Fruit fly (Drosophila melanogaster) whole organism, embryonic: ENCODE results near the gene CG10550.

ENCODE experiments used
- Antp ChIP-seq: fragments of 200-800 bp; sonication (Bioruptor generic); optimal IDR thresholded peaks from 3 replicates; lab custom pipeline; 2016; ENCODE audit warnings: missing biosample characterization, missing genetic modification characterization
- BEAF-32 ChIP-seq: fragments of 200-800 bp; sonication (Bioruptor generic); optimal IDR thresholded peaks from 3 replicates; lab custom pipeline; 2017; ENCODE audit warnings: missing biosample characterization, missing genetic modification characterization, mild to moderate bottlenecking, moderate library complexity, missing genetic modification reagents
- Blimp-1 ChIP-seq: fragments of 200-800 bp; sonication (Bioruptor generic); optimal IDR thresholded peaks from 3 replicates; lab custom pipeline; 2018; ENCODE audit warnings: missing biosample characterization, missing genetic modification characterization, mild to moderate bottlenecking, moderate library complexity, missing genetic modification reagents
- CG10209 ChIP-seq: fragments of 200-800 bp; sonication (Bioruptor generic); optimal IDR thresholded peaks from 3 replicates; lab custom pipeline; 2017; ENCODE audit warnings: missing biosample characterization, mild to moderate bottlenecking, missing genetic modification characterization, missing genetic modification reagents
- CG10267 ChIP-seq: fragments of 200-800 bp; sonication (Bioruptor generic); optimal IDR thresholded peaks from 2 replicates; lab custom pipeline; 2018; ENCODE audit warnings: missing biosample characterization, mild to moderate bottlenecking, missing genetic modification characterization, moderate library complexity
- CG13287 ChIP-seq: fragments of 200-800 bp; sonication (Bioruptor generic); IDR thresholded peaks from 2 replicates; pipeline ENCODE4 v1.3.6; 2022; ENCODE audit warnings: missing biosample characterization, missing genetic modification characterization; ENCODE audit not compliant: partially characterized antibody
- CG17829 ChIP-seq: fragments of 200-800 bp; optimal IDR thresholded peaks from 2 replicates; lab custom pipeline; 2019; ENCODE audit warnings: missing biosample characterization, mild to moderate bottlenecking, missing genetic modification characterization, moderate library complexity
- CG4617 ChIP-seq: fragments of 200-800 bp; sonication (Bioruptor generic); optimal IDR thresholded peaks from 3 replicates; lab custom pipeline; 2016; ENCODE audit warnings: missing biosample characterization, missing genetic modification characterization, borderline replicate concordance
- CG6791 ChIP-seq: fragments of 200-800 bp; sonication (Bioruptor generic); IDR thresholded peaks from 3 replicates; pipeline ENCODE4 v1.3.6; 2022; ENCODE audit warnings: missing biosample characterization, missing genetic modification characterization; ENCODE audit not compliant: partially characterized antibody
- CG9797 ChIP-seq: fragments of 200-800 bp; sonication (Bioruptor generic); optimal IDR thresholded peaks from 3 replicates; lab custom pipeline; 2018; ENCODE audit warnings: missing biosample characterization, mild to moderate bottlenecking, missing genetic modification characterization
- CoRest ChIP-seq: fragments of 200-800 bp; sonication (Bioruptor generic); optimal IDR thresholded peaks from 3 replicates; lab custom pipeline; 2018; ENCODE audit warnings: missing biosample characterization, mild to moderate bottlenecking, missing genetic modification characterization, moderate library complexity
- Dll ChIP-seq: fragments of 200-800 bp; sonication (Bioruptor generic); IDR thresholded peaks from 4 replicates; pipeline ENCODE4 v1.3.6; 2022; ENCODE audit warnings: missing biosample characterization, missing genetic modification characterization; ENCODE audit not compliant: partially characterized antibody
- Dp ChIP-seq: fragments of 200-800 bp; sonication (Bioruptor generic); optimal IDR thresholded peaks from 2 replicates; lab custom pipeline; 2018; ENCODE audit warnings: missing biosample characterization, mild to moderate bottlenecking, missing genetic modification characterization, moderate library complexity
- Elba2 ChIP-seq: fragments of 200-800 bp; sonication (Bioruptor generic); optimal IDR thresholded peaks from 3 replicates; lab custom pipeline; 2016; ENCODE audit warnings: missing biosample characterization, missing genetic modification characterization
- HLH54F ChIP-seq: fragments of 200-800 bp; sonication (Bioruptor generic); optimal IDR thresholded peaks from 3 replicates; lab custom pipeline; 2016; ENCODE audit warnings: missing biosample characterization, missing genetic modification characterization
- MBD-R2 ChIP-seq: fragments of 200-800 bp; sonication (Bioruptor generic); IDR thresholded peaks from 2 replicates; pipeline ENCODE4 v1.3.6; 2022; ENCODE audit warnings: missing biosample characterization, missing genetic modification characterization
- MESR4 ChIP-seq: fragments of 200-800 bp; sonication (Bioruptor generic); optimal IDR thresholded peaks from 2 replicates; lab custom pipeline; 2018; ENCODE audit warnings: missing biosample characterization, mild to moderate bottlenecking, missing genetic modification characterization, moderate library complexity
- Ravus ChIP-seq: fragments of 200-800 bp; sonication (Bioruptor generic); IDR thresholded peaks from 2 replicates; pipeline ENCODE4 v1.3.6; 2022; ENCODE audit warnings: missing biosample characterization, missing genetic modification characterization
- Sin3A ChIP-seq: fragments of >200 bp; optimal IDR thresholded peaks from 2 replicates; lab custom pipeline; 2018
- Sox102F ChIP-seq: fragments of 200-800 bp; sonication (Bioruptor generic); optimal IDR thresholded peaks from 2 replicates; lab custom pipeline; 2018; ENCODE audit warnings: missing biosample characterization, mild to moderate bottlenecking, missing genetic modification characterization, moderate library complexity
- YL-1 ChIP-seq: fragments of 200-800 bp; sonication (Bioruptor generic); optimal IDR thresholded peaks from 3 replicates; lab custom pipeline; 2017; ENCODE audit warnings: missing biosample characterization, mild to moderate bottlenecking, missing genetic modification characterization
- bigmax ChIP-seq: fragments of 200-800 bp; sonication (Bioruptor generic); optimal IDR thresholded peaks from 2 replicates; lab custom pipeline; 2018; ENCODE audit warnings: missing biosample characterization, mild to moderate bottlenecking, missing genetic modification characterization
- chinmo ChIP-seq: fragments of 200-800 bp; sonication (Bioruptor generic); IDR thresholded peaks from 4 replicates; pipeline ENCODE4 v1.3.6; 2022; ENCODE audit warnings: missing biosample characterization, missing genetic modification characterization; ENCODE audit not compliant: partially characterized antibody
- ci ChIP-seq: fragments of 200-800 bp; sonication (Bioruptor generic); IDR thresholded peaks from 3 replicates; pipeline ENCODE4 v1.3.6; 2022; ENCODE audit warnings: missing biosample characterization, missing genetic modification characterization
- crp ChIP-seq, 2 experiments: fragments of 200-800 bp; sonication (Bioruptor generic); optimal IDR thresholded peaks; 2 replicates in 1 of 2; 3 replicates in 1 of 2; lab custom pipeline; 2017; ENCODE audit warnings: missing biosample characterization in 2 of 2, missing genetic modification characterization in 2 of 2, mild to moderate bottlenecking in 1 of 2, moderate library complexity in 1 of 2
- cwo ChIP-seq: fragments of 200-800 bp; sonication (Bioruptor generic); optimal IDR thresholded peaks from 3 replicates; lab custom pipeline; 2017; ENCODE audit warnings: missing biosample characterization, missing genetic modification characterization, mild to moderate bottlenecking, moderate library complexity, missing genetic modification reagents
- fru ChIP-seq: fragments of >200 bp; optimal IDR thresholded peaks from 2 replicates; lab custom pipeline; 2017
- gfzf ChIP-seq: fragments of 200-800 bp; sonication (Bioruptor generic); optimal IDR thresholded peaks from 2 replicates; lab custom pipeline; 2016; ENCODE audit warnings: missing biosample characterization, mild to moderate bottlenecking, missing genetic modification characterization, moderate library complexity
- kah ChIP-seq: fragments of 200-800 bp; sonication (Bioruptor generic); optimal IDR thresholded peaks from 2 replicates; lab custom pipeline; 2018; ENCODE audit warnings: missing biosample characterization, mild to moderate bottlenecking, missing genetic modification characterization
- pzg ChIP-seq: fragments of 200-800 bp; sonication (Bioruptor generic); optimal IDR thresholded peaks from 3 replicates; lab custom pipeline; 2018; ENCODE audit warnings: missing biosample characterization, mild to moderate bottlenecking, missing genetic modification characterization, moderate library complexity
- scrt ChIP-seq: fragments of 200-800 bp; sonication (Bioruptor generic); optimal IDR thresholded peaks from 2 replicates; lab custom pipeline; 2018; ENCODE audit warnings: missing biosample characterization, mild to moderate bottlenecking, missing genetic modification characterization, moderate library complexity
- sens ChIP-seq: fragments of 200-800 bp; sonication (Bioruptor generic); peaks from one replicate; lab custom pipeline; 2016; ENCODE audit warnings: missing biosample characterization, missing genetic modification characterization
- sna ChIP-seq: fragments of 200-800 bp; sonication (Bioruptor generic); IDR thresholded peaks from 2 replicates; pipeline ENCODE4 v1.3.6; 2022; ENCODE audit warnings: missing biosample characterization, missing genetic modification characterization; ENCODE audit not compliant: partially characterized antibody
- stwl ChIP-seq: fragments of 200-800 bp; sonication (Bioruptor generic); optimal IDR thresholded peaks from 3 replicates; lab custom pipeline; 2018; ENCODE audit warnings: missing biosample characterization, mild to moderate bottlenecking, missing genetic modification characterization, moderate library complexity
- tll ChIP-seq, 2 experiments: fragments of 200-800 bp in 1 of 2; fragments of >200 bp in 1 of 2; sonication (Bioruptor generic) in 1 of 2; optimal IDR thresholded peaks; 2 replicates each; lab custom pipeline; 2017 to 2019; ENCODE audit warnings: missing biosample characterization in 2 of 2, missing genetic modification characterization in 2 of 2, mild to moderate bottlenecking in 1 of 2, moderate library complexity in 1 of 2
- tx ChIP-seq: fragments of 200-800 bp; sonication (Bioruptor generic); optimal IDR thresholded peaks from 2 replicates; lab custom pipeline; 2016; ENCODE audit warnings: missing biosample characterization, missing genetic modification characterization
- unc-4 ChIP-seq: fragments of 200-800 bp; sonication (Bioruptor generic); IDR thresholded peaks from 2 replicates; pipeline ENCODE4 v1.3.6; 2022; ENCODE audit warnings: missing biosample characterization, missing genetic modification characterization; ENCODE audit not compliant: partially characterized antibody

Gene CG10550

DNA sequence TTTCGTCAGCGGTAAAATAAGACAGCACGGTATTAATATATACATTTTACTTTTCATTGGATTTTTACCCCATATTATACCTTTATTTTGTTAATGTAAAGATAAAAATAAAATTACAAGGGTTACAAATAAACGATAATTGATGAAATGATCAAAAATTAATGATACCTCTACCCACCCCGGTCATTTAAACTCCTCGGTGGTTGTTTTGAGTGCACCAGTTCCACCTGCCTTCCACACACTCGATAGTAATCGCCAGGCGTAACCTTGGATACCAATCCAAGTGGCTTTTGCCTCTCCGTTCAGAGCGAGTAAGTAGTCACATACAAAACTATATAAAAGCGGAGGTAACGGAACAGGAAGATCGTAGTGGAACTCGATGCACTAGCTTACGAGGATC is 31.8 kb upstream of the CG10550 start, which contains the start of gene rha:
Gene rha, plus strand, starts transcription at position 301 of the 400 bp plus-strand sequence.
- TF ChIP-seq stwl (tag; lab: Kevin White, UChicago) (no peak), cwo (GFP tag; lab: Kevin White, UChicago) (no peak), HLH54F (GFP tag; lab: Kevin White, UChicago) (no peak), CG17829 (tag; lab: Kevin White, UChicago) (no peak), tll (GFP tag; optimal IDR thresholded peaks at IDR 0.05; lab: Kevin White, UChicago) (no peak), sens (GFP tag; lab: Kevin White, UChicago) (no peak), CoRest (tag; lab: Kevin White, UChicago) (no peak)

- TF ChIP-seq gfzf: peak; percentile 47
- peak; percentile 39 for TF ChIP-seq MESR4 (GFP tag; lab: Kevin White, UChicago)
- peak; percentile 76 for TF ChIP-seq stwl (tag; lab: Kevin White, UChicago)
- TF ChIP-seq CG6791 (GFP tag; lab: Robert Waterston, UW): 0 out of 3 replicates have a peak, but pooled peaks have one; percentile 23
- TF ChIP-seq MBD-R2 (GFP tag; lab: Robert Waterston, UW): peak; percentile 97
- no peak for TF ChIP-seq fru (lab: Kevin White, UChicago)
- no peak for TF ChIP-seq Blimp-1 (GFP tag; lab: Kevin White, UChicago)
- TF ChIP-seq sna (GFP tag; lab: Robert Waterston, UW): peak; percentile 41; the same call in 1 of the 2 replicates
- peak; percentile 40 for TF ChIP-seq pzg
- peak; percentile 86 to 98 for TF ChIP-seq crp (GFP tag; optimal IDR thresholded peaks at IDR 0.05; lab: Kevin White, UChicago)
- TF ChIP-seq bigmax (GFP tag; lab: Kevin White, UChicago): peak; percentile 3
- peak; percentile 60 for TF ChIP-seq CG9797 (GFP tag; lab: Kevin White, UChicago)
- peak; percentile 50; the same call in 1 of the 4 replicates for TF ChIP-seq chinmo (GFP tag; lab: Robert Waterston, UW)
- peak; percentile 8 for TF ChIP-seq YL-1 (GFP tag; lab: Kevin White, UChicago)
- TF ChIP-seq CG13287 (GFP tag; lab: Robert Waterston, UW): peak; percentile 26; the same call in 1 of the 2 replicates
- 0 out of 3 replicates have a peak, but pooled peaks have one; percentile 9 for TF ChIP-seq ci (GFP tag; lab: Robert Waterston, UW)
- no peak for TF ChIP-seq CG10209 (GFP tag; lab: Kevin White, UChicago)
- TF ChIP-seq CG4617: peak; percentile 29
- TF ChIP-seq Dp (GFP tag; lab: Kevin White, UChicago): peak; percentile 3
- no peak for TF ChIP-seq Sox102F
- no peak for TF ChIP-seq tx (GFP tag; lab: Kevin White, UChicago)
- TF ChIP-seq Sin3A (lab: Kevin White, UChicago): peak; percentile 3
- TF ChIP-seq BEAF-32: peak; percentile 11
- TF ChIP-seq Dll (GFP tag; lab: Robert Waterston, UW): 0 out of 4 replicates have a peak, but pooled peaks have one; percentile 31
- peak; percentile 23 for TF ChIP-seq scrt
- peak; percentile 91 for TF ChIP-seq CG10267 (tag; lab: Kevin White, UChicago)
- TF ChIP-seq unc-4 (GFP tag; lab: Robert Waterston, UW): 0 out of 2 replicates have a peak, but pooled peaks have one; percentile 14
- no peak for TF ChIP-seq Ravus (GFP tag; lab: Robert Waterston, UW)
- peak; percentile 14 for TF ChIP-seq kah (GFP tag; lab: Kevin White, UChicago)
- peak; percentile 18 for TF ChIP-seq Elba2 (GFP tag; lab: Kevin White, UChicago)
- TF ChIP-seq Antp: no peak
Observed at dm6 chr3R:25335065-25335464, 26.9 kb upstream of the CG10550 start, which contains the start of the genes CG10669 and CG11902. Gene CG10669, minus strand, starts transcription at chr3R:25335243. Gene CG11902, plus strand, starts transcription at chr3R:25335257.
